Fruit fly (Drosophila melanogaster) whole organism, wandering third instar larva: Measurements from ENCODE around the gene Ccn.
A peak's percentile ranks its signal among the peaks of the same experiment; 100 is the strongest.

Experiments used
- Abd-B ChIP-seq: fragments of >200 bp; optimal IDR thresholded peaks from 2 replicates; lab custom pipeline; 2017; ENCODE audit warnings: missing biosample characterization, missing genetic modification characterization
- CG32264 ChIP-seq: fragments of 200-800 bp; sonication (Bioruptor generic); optimal IDR thresholded peaks from 2 replicates; lab custom pipeline; 2016; ENCODE audit warnings: missing biosample characterization, missing genetic modification characterization
- CG9705 ChIP-seq: fragments of 200-800 bp; sonication (Bioruptor generic); optimal IDR thresholded peaks from 2 replicates; lab custom pipeline; 2018; ENCODE audit warnings: missing biosample characterization, mild to moderate bottlenecking, missing genetic modification characterization
- CrebA ChIP-seq: fragments of 200-800 bp; sonication (Bioruptor generic); optimal IDR thresholded peaks from 2 replicates; lab custom pipeline; 2016; ENCODE audit warnings: missing biosample characterization, mild to moderate bottlenecking, missing genetic modification characterization, borderline replicate concordance
- Dfd ChIP-seq: fragments of >200 bp; optimal IDR thresholded peaks from 2 replicates; lab custom pipeline; 2017; ENCODE audit warnings: missing biosample characterization, missing genetic modification characterization
- Dif ChIP-seq: fragments of 200-275, 200-300 bp; sonication (Bioruptor generic); optimal IDR thresholded peaks from 2 replicates; lab custom pipeline; 2018; ENCODE audit warnings: missing biosample characterization, missing genetic modification characterization; ENCODE audit not compliant: partially characterized antibody
- GATAd ChIP-seq: sonication (Bioruptor generic); optimal IDR thresholded peaks from 2 replicates; lab custom pipeline; 2016; ENCODE audit warnings: missing biosample characterization, missing genetic modification characterization
- HLH106 ChIP-seq: fragments of 200-800 bp; optimal IDR thresholded peaks from 3 replicates; lab custom pipeline; 2019; ENCODE audit warnings: missing biosample characterization, mild to moderate bottlenecking, missing genetic modification characterization, moderate library complexity
- Hnf4 ChIP-seq: fragments of 200-800 bp; sonication (Bioruptor generic); optimal IDR thresholded peaks from 2 replicates; lab custom pipeline; 2016; ENCODE audit warnings: missing biosample characterization, mild to moderate bottlenecking, missing genetic modification characterization
- Hr78 ChIP-seq: fragments of >200 bp; optimal IDR thresholded peaks from 2 replicates; lab custom pipeline; 2017; ENCODE audit warnings: missing biosample characterization, missing genetic modification characterization
- Hr83 ChIP-seq: fragments of 200-300 bp; sonication (Bioruptor generic); optimal IDR thresholded peaks from 2 replicates; lab custom pipeline; 2016; ENCODE audit warnings: missing biosample characterization, mild to moderate bottlenecking, missing genetic modification characterization, moderate library complexity; ENCODE audit not compliant: poor library complexity, severe bottlenecking
- Jra ChIP-seq: sonication (Bioruptor generic); optimal IDR thresholded peaks from 2 replicates; lab custom pipeline; 2016; ENCODE audit warnings: missing biosample characterization, missing genetic modification characterization
- Mio ChIP-seq: sonication (Bioruptor generic); optimal IDR thresholded peaks from 2 replicates; lab custom pipeline; 2016; ENCODE audit warnings: missing biosample characterization, missing genetic modification characterization
- Myc ChIP-seq: fragments of >200 bp; optimal IDR thresholded peaks from 2 replicates; lab custom pipeline; 2017
- N ChIP-seq: fragments of >200 bp; optimal IDR thresholded peaks from 2 replicates; lab custom pipeline; 2018; ENCODE audit warnings: missing biosample characterization, missing external identifiers, missing genetic modification characterization
- OdsH ChIP-seq: fragments of 200-800 bp; sonication (Bioruptor generic); optimal IDR thresholded peaks from 2 replicates; lab custom pipeline; 2016; ENCODE audit warnings: missing biosample characterization, mild to moderate bottlenecking, missing genetic modification characterization
- Rel ChIP-seq, 2 experiments: fragments of 200-800 bp; sonication (Bioruptor generic) in 1 of 2; optimal IDR thresholded peaks; 2 replicates in 1 of 2; 3 replicates in 1 of 2; lab custom pipeline; 2016 to 2019; ENCODE audit warnings: mild to moderate bottlenecking in 2 of 2, missing biosample characterization in 2 of 2, missing genetic modification characterization in 2 of 2, moderate library complexity in 1 of 2
- Sp1 ChIP-seq: fragments of 200-800 bp; sonication (Bioruptor generic); optimal IDR thresholded peaks from 3 replicates; lab custom pipeline; 2019; ENCODE audit warnings: missing biosample characterization, mild to moderate bottlenecking, missing genetic modification characterization, moderate library complexity
- Vsx2 ChIP-seq: fragments of 200-300, 225-300 bp; sonication (Bioruptor generic); optimal IDR thresholded peaks from 2 replicates; lab custom pipeline; 2018; ENCODE audit warnings: missing biosample characterization, missing genetic modification characterization; ENCODE audit not compliant: partially characterized antibody
- br ChIP-seq: fragments of 200-800 bp; sonication (Bioruptor generic); optimal IDR thresholded peaks from 2 replicates; lab custom pipeline; 2016; ENCODE audit warnings: missing biosample characterization, missing genetic modification characterization
- brk ChIP-seq: fragments of 200-800 bp; sonication (Bioruptor generic); optimal IDR thresholded peaks from 2 replicates; lab custom pipeline; 2016; ENCODE audit warnings: missing biosample characterization, mild to moderate bottlenecking, missing genetic modification characterization
- dl ChIP-seq, 2 experiments: fragments of 175-275, 200-275 bp in 1 of 2; fragments of 200-275 bp in 1 of 2; sonication (Bioruptor generic); optimal IDR thresholded peaks; lab custom pipeline; 2018; ENCODE audit warnings: mild to moderate bottlenecking in 2 of 2, missing biosample characterization in 2 of 2, missing genetic modification characterization in 2 of 2, moderate library complexity in 2 of 2; ENCODE audit not compliant: partially characterized antibody in 2 of 2, insufficient read depth in 1 of 2
- dmrt93B ChIP-seq: fragments of 200-800 bp; sonication (Bioruptor generic); optimal IDR thresholded peaks from 2 replicates; lab custom pipeline; 2018; ENCODE audit warnings: missing biosample characterization, mild to moderate bottlenecking, missing genetic modification characterization
- dsf ChIP-seq: sonication (Bioruptor generic); optimal IDR thresholded peaks from 2 replicates; lab custom pipeline; 2016; ENCODE audit warnings: missing biosample characterization, missing genetic modification characterization, borderline replicate concordance
- ey ChIP-seq: fragments of 200-800 bp; sonication (Bioruptor generic); optimal IDR thresholded peaks from 2 replicates; lab custom pipeline; 2016; ENCODE audit warnings: missing biosample characterization, missing genetic modification characterization
- foxo ChIP-seq, 2 experiments: fragments of 200-800 bp; sonication (Bioruptor generic); optimal IDR thresholded peaks; 2 replicates in 1 of 2; 3 replicates in 1 of 2; lab custom pipeline; 2016 to 2017; ENCODE audit warnings: missing biosample characterization in 2 of 2, missing genetic modification characterization in 2 of 2
- fru ChIP-seq: fragments of 200-800 bp; sonication (Bioruptor generic); optimal IDR thresholded peaks from 3 replicates; lab custom pipeline; 2016; ENCODE audit warnings: missing biosample characterization, mild to moderate bottlenecking, missing genetic modification characterization
- h ChIP-seq: fragments of 200-800 bp; sonication (Bioruptor generic); optimal IDR thresholded peaks from 3 replicates; lab custom pipeline; 2016; ENCODE audit warnings: missing biosample characterization, mild to moderate bottlenecking, missing genetic modification characterization
- jim ChIP-seq: fragments of 175-275, 200-325 bp; sonication (Bioruptor generic); optimal IDR thresholded peaks from 2 replicates; lab custom pipeline; 2016; ENCODE audit warnings: missing biosample characterization, mild to moderate bottlenecking, missing genetic modification characterization
- lola ChIP-seq: fragments of >200 bp; optimal IDR thresholded peaks from 2 replicates; lab custom pipeline; 2017; ENCODE audit warnings: missing biosample characterization, missing genetic modification characterization
- pan ChIP-seq: fragments of >200 bp; optimal IDR thresholded peaks from 2 replicates; lab custom pipeline; 2017
- psq ChIP-seq: fragments of 200-800 bp; sonication (Bioruptor generic); optimal IDR thresholded peaks from 3 replicates; lab custom pipeline; 2017; ENCODE audit warnings: missing biosample characterization, mild to moderate bottlenecking, missing genetic modification characterization, moderate library complexity
- rgr ChIP-seq: fragments of 200-800 bp; sonication (Bioruptor generic); optimal IDR thresholded peaks from 3 replicates; lab custom pipeline; 2016; ENCODE audit warnings: missing biosample characterization, mild to moderate bottlenecking, missing genetic modification characterization
- sage ChIP-seq: fragments of 200-800 bp; sonication (Bioruptor generic); optimal IDR thresholded peaks from 2 replicates; lab custom pipeline; 2016; ENCODE audit warnings: missing biosample characterization, mild to moderate bottlenecking, missing genetic modification characterization
- sv ChIP-seq: fragments of 200-800 bp; sonication (Bioruptor generic); optimal IDR thresholded peaks from 3 replicates; lab custom pipeline; 2016; ENCODE audit warnings: missing biosample characterization, missing genetic modification characterization
- tai ChIP-seq: sonication (Bioruptor generic); optimal IDR thresholded peaks from 2 replicates; lab custom pipeline; 2016; ENCODE audit warnings: missing biosample characterization, missing genetic modification characterization
- usp ChIP-seq: fragments of >200 bp; optimal IDR thresholded peaks from 2 replicates; lab custom pipeline; 2017; ENCODE audit warnings: missing biosample characterization, missing genetic modification characterization
- woc ChIP-seq: sonication (Bioruptor generic); optimal IDR thresholded peaks from 2 replicates; lab custom pipeline; 2016; ENCODE audit warnings: missing biosample characterization, mild to moderate bottlenecking, missing genetic modification characterization

Gene Ccn

dm6 chr3L:17651717-17652651 is 37.8 kb upstream of the Ccn start (continued):
- no peak for TF ChIP-seq jim (GFP tag; lab: Kevin White, UChicago)

dm6 chr3L:17652878-17653700 is 36.7 kb upstream of the Ccn start:
- TF ChIP-seq sv (GFP tag; lab: Kevin White, UChicago): no peak
- TF ChIP-seq Abd-B (GFP tag; lab: Kevin White, UChicago): no peak
- peak; percentile 92 for TF ChIP-seq Vsx2
- no peak for TF ChIP-seq GATAd (GFP tag; lab: Kevin White, UChicago)
- peak; percentile 78 for TF ChIP-seq tai
- TF ChIP-seq pan: no peak
- no peak for TF ChIP-seq N (GFP tag; lab: Kevin White, UChicago)
- TF ChIP-seq br (GFP tag; lab: Kevin White, UChicago): peak; percentile 72
- TF ChIP-seq Mio: no peak
- TF ChIP-seq sage: peak; percentile 49
- TF ChIP-seq Hnf4: peak; percentile 87
- TF ChIP-seq Dif (GFP tag; lab: Kevin White, UChicago): peak; percentile 77
- peak in 1 of 2 experiments; percentile 85 for TF ChIP-seq foxo (GFP tag; optimal IDR thresholded peaks at IDR 0.05; lab: Kevin White, UChicago)
- peak; percentile 100 for TF ChIP-seq Hr83
- TF ChIP-seq CG32264 (GFP tag; lab: Kevin White, UChicago): peak; percentile 73
- TF ChIP-seq psq (GFP tag; lab: Kevin White, UChicago): peak; percentile 54
- TF ChIP-seq lola (GFP tag; lab: Kevin White, UChicago): no peak
- peak; percentile 3 to 25 for TF ChIP-seq dl (GFP tag; optimal IDR thresholded peaks at IDR 0.05; lab: Kevin White, UChicago; ENCODE audit: insufficient read depth in 1 of 2, partially characterized antibody in 2 of 2)
- no peak for TF ChIP-seq Myc
- peak; percentile 59 for TF ChIP-seq brk (GFP tag; lab: Kevin White, UChicago)
- TF ChIP-seq HLH106 (tag; lab: Kevin White, UChicago): peak; percentile 10
- TF ChIP-seq jim (GFP tag; lab: Kevin White, UChicago): peak; percentile 87
- no peak for TF ChIP-seq Dfd (GFP tag; lab: Kevin White, UChicago)
- TF ChIP-seq Rel (GFP tag; optimal IDR thresholded peaks at IDR 0.05; lab: Kevin White, UChicago): no peak
- no peak for TF ChIP-seq Rel (tag; optimal IDR thresholded peaks at IDR 0.05; lab: Kevin White, UChicago)
- TF ChIP-seq ey: no peak
- peak; percentile 37 for TF ChIP-seq OdsH (GFP tag; lab: Kevin White, UChicago)
- no peak for TF ChIP-seq usp (GFP tag; lab: Kevin White, UChicago)
- peak; percentile 85 for TF ChIP-seq fru
- peak; percentile 65 for TF ChIP-seq dmrt93B (GFP tag; lab: Kevin White, UChicago)
- peak; percentile 76 for TF ChIP-seq Jra
- peak; percentile 85 for TF ChIP-seq CrebA (GFP tag; lab: Kevin White, UChicago)
- TF ChIP-seq rgr: peak; percentile 62
- peak; percentile 63 for TF ChIP-seq CG9705 (GFP tag; lab: Kevin White, UChicago)
- no peak for TF ChIP-seq dsf (GFP tag; lab: Kevin White, UChicago)
- TF ChIP-seq h (GFP tag; lab: Kevin White, UChicago): peak; percentile 94
- no peak for TF ChIP-seq Hr78 (GFP tag; lab: Kevin White, UChicago)
- TF ChIP-seq woc (GFP tag; lab: Kevin White, UChicago): peak; percentile 34
- TF ChIP-seq Sp1 (GFP tag; lab: Kevin White, UChicago): no peak
